Fruit fly (Drosophila melanogaster): ENCODE data around the gene CG7365.

dm6 chr3L:20138327-20138726 is 11.1 kb upstream of the CG7365 start:
- no peak for TF ChIP-seq OdsH (GFP tag; optimal IDR thresholded peaks at IDR 0.05)
- no peak for TF ChIP-seq Hr39 (GFP tag; optimal IDR thresholded peaks at IDR 0.05)
- no peak for TF ChIP-seq CG7368 (GFP tag; optimal IDR thresholded peaks at IDR 0.05)
- TF ChIP-seq Eip93F (GFP tag; optimal IDR thresholded peaks at IDR 0.05): no peak
- TF ChIP-seq vri (GFP tag; optimal IDR thresholded peaks at IDR 0.05): no peak
- TF ChIP-seq CG8119 (GFP tag; IDR thresholded peaks at IDR 0.05): no peak
